Worm (Caenorhabditis elegans) whole organism, L3 larva: ENCODE data around the gene lipl-6.

Source experiments
- R02D3.7 ChIP-seq: fragments of 150-350 bp; optimal IDR thresholded peaks from 2 replicates; lab custom pipeline; 2014; ENCODE audit warnings: missing biosample characterization, missing genetic modification characterization
- ceh-9 ChIP-seq: sonication (generic microtip); optimal IDR thresholded peaks from 2 replicates; lab custom pipeline; 2018; ENCODE audit warnings: missing biosample characterization, missing genetic modification characterization
- daf-12 ChIP-seq: fragments of 150-350 bp; optimal IDR thresholded peaks from 2 replicates; lab custom pipeline; 2014; ENCODE audit warnings: missing biosample characterization, missing genetic modification reagents, missing genetic modification characterization
- elt-1 ChIP-seq: fragments of 150-350 bp; optimal IDR thresholded peaks from 2 replicates; lab custom pipeline; 2014; ENCODE audit warnings: missing biosample characterization, missing genetic modification characterization
- elt-2 ChIP-seq: sonication (generic microtip); optimal IDR thresholded peaks from 2 replicates; lab custom pipeline; 2016; ENCODE audit warnings: missing genetic modification reagents, mild to moderate bottlenecking, missing genetic modification characterization, missing compliant biosample characterization
- hmg-11 ChIP-seq: sonication (generic microtip); optimal IDR thresholded peaks from 2 replicates; lab custom pipeline; 2016; ENCODE audit warnings: missing genetic modification characterization, missing compliant biosample characterization
- lin-39 ChIP-seq: fragments of 150-350 bp; optimal IDR thresholded peaks from 2 replicates; lab custom pipeline; 2018; ENCODE audit warnings: missing biosample characterization, missing genetic modification reagents, missing genetic modification characterization
- mdl-1 ChIP-seq: fragments of 150-350 bp; optimal IDR thresholded peaks from 2 replicates; lab custom pipeline; 2014; ENCODE audit warnings: missing biosample characterization, missing genetic modification characterization
- mml-1 ChIP-seq: fragments of 150-350 bp; sonication (generic microtip); optimal IDR thresholded peaks from 3 replicates; lab custom pipeline; 2014; ENCODE audit warnings: missing biosample characterization, missing genetic modification characterization
- nfya-1 ChIP-seq: sonication (generic microtip); optimal IDR thresholded peaks from 2 replicates; lab custom pipeline; 2017; ENCODE audit warnings: missing genetic modification characterization, mild to moderate bottlenecking, missing compliant biosample characterization, antibody characterized with exemption, moderate library complexity; ENCODE audit not compliant: insufficient read depth
- nhr-237 ChIP-seq: fragments of 150-350 bp; optimal IDR thresholded peaks from 2 replicates; lab custom pipeline; 2014; ENCODE audit warnings: missing biosample characterization, missing genetic modification characterization
- nhr-28 ChIP-seq: fragments of 150-350 bp; optimal IDR thresholded peaks from 2 replicates; lab custom pipeline; 2014; ENCODE audit warnings: missing biosample characterization, missing genetic modification characterization
- nhr-43 ChIP-seq: sonication (generic microtip); optimal IDR thresholded peaks from 2 replicates; lab custom pipeline; 2016; ENCODE audit warnings: mild to moderate bottlenecking, missing genetic modification characterization, missing compliant biosample characterization; ENCODE audit not compliant: poor library complexity, severe bottlenecking
- pha-4 ChIP-seq: fragments of 150-350 bp; optimal IDR thresholded peaks from 2 replicates; lab custom pipeline; 2014; ENCODE audit warnings: missing biosample characterization, missing genetic modification reagents, missing genetic modification characterization
- pqm-1 ChIP-seq: fragments of 150-350 bp; optimal IDR thresholded peaks from 2 replicates; lab custom pipeline; 2017; ENCODE audit warnings: missing biosample characterization, missing genetic modification characterization, inconsistent platforms
- sea-2 ChIP-seq: fragments of 150-350 bp; sonication (generic microtip); optimal IDR thresholded peaks from 4 replicates; lab custom pipeline; 2014; ENCODE audit warnings: missing biosample characterization, missing genetic modification reagents, missing genetic modification characterization
- unc-39 ChIP-seq: sonication (generic microtip); optimal IDR thresholded peaks from 4 replicates; lab custom pipeline; 2017; ENCODE audit warnings: missing biosample characterization, missing genetic modification characterization

lipl-6 gene

DNA sequence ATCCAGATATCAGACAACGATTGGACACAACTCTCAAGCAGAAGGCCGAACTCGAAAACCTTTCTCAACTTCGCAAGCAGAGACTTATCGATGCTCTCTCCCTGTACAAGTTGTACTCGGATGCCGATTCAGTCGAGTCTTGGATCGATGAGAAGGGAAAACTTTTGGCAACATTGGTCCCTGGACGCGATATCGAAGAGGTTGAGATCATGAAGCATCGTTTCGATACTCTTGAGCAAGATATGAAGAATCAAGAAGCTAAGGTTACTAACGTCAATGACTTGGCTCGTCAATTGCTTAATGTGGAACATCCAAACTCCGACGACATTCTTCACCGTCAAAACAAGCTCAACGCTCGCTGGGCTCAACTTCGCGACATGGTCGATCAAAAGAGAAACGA is 49.0 kb downstream of the lipl-6 start:
- TF ChIP-seq nfya-1 (tag; lab: Kevin White, UChicago) (no peak), lin-39 (tag; lab: Kevin White, UChicago) (no peak), sea-2 (GFP tag; lab: Kevin White, UChicago) (no peak), elt-1 (no peak), daf-12 (tag; lab: Kevin White, UChicago) (no peak), ceh-9 (tag; lab: Kevin White, UChicago) (no peak), mdl-1 (tag; lab: Kevin White, UChicago) (no peak), nhr-28 (tag; lab: Kevin White, UChicago) (no peak)

DNA sequence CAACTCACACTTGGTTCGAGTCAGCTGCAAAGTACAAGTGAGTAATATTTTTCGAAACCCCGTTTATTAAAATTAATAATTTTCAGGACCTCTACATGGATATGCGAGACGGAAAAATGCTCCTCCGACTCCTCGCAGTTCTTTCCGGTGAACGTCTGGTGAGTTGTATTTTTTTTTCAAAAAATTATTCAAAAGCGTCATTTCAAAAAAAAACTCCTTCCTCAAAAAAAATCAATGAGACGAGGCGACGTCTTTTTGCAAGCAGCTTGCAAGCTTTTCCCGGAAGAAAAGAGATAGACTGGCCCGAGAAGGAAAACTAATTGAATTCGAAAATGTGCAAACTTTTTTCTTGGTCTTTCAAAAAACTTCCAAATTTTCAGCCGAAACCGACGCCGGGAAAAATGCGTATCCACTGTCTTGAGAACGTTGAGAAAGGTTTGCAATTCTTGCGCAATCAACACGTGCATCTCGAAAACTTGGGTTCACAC is 51.6 kb downstream of the lipl-6 start:
- TF ChIP-seq nhr-237 (tag; lab: Kevin White, UChicago) (no peak), sea-2 (GFP tag; lab: Kevin White, UChicago) (no peak), mml-1 (tag; lab: Kevin White, UChicago) (no peak), nhr-43 (tag; lab: Kevin White, UChicago) (no peak), elt-2 (no peak), R02D3.7 (tag; lab: Kevin White, UChicago) (no peak), pqm-1 (tag; lab: Kevin White, UChicago) (no peak), pha-4 (tag; lab: Kevin White, UChicago) (no peak), hmg-11 (no peak)
- TF ChIP-seq, all 47 proteins: peak for 0

DNA sequence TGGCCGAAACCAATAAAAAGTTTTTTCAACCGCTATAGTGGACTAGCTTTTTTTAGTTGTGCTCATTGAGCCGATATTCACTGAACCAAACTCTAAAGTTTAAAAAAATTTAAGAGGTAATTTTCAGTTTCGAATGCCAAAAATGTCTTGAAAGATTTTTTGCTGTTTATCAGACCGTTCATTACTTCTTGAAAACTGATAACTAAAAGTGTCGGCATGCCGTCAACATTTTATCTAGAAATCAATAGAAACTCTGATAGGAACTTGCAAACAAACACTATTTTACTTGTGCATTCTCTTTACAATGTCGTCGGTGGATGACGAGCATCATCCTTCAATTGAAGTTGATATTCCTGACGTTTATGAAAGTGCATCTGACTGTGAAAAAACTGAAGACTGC is 52.4 kb downstream of the lipl-6 start:
- TF ChIP-seq unc-39 (tag; lab: Kevin White, UChicago) = no peak
- peak; percentile 68 for TF ChIP-seq elt-2
